Worm (Caenorhabditis elegans) whole organism, L2 larva: ENCODE results near the gene K09E4.4.

Experiments
- R02D3.7 ChIP-seq: fragments of 150-350 bp; optimal IDR thresholded peaks from 2 replicates; lab custom pipeline; 2014; ENCODE audit warnings: missing biosample characterization, missing genetic modification characterization
- aly-2 ChIP-seq: fragments of 150-350 bp; optimal IDR thresholded peaks from 2 replicates; lab custom pipeline; 2014; ENCODE audit warnings: missing biosample characterization, missing genetic modification characterization
- ceh-82 ChIP-seq: fragments of 150-350 bp; optimal IDR thresholded peaks from 2 replicates; lab custom pipeline; 2014; ENCODE audit warnings: missing biosample characterization, missing genetic modification characterization
- mab-5 ChIP-seq: fragments of 150-350 bp; optimal IDR thresholded peaks from 2 replicates; lab custom pipeline; 2014; ENCODE audit warnings: missing biosample characterization, missing genetic modification characterization
- nhr-10 ChIP-seq: sonication (generic microtip); optimal IDR thresholded peaks from 2 replicates; lab custom pipeline; 2017; ENCODE audit warnings: missing biosample characterization, missing genetic modification characterization
- nhr-11 ChIP-seq: fragments of 150-350 bp; optimal IDR thresholded peaks from 2 replicates; lab custom pipeline; 2014; ENCODE audit warnings: missing biosample characterization, missing genetic modification characterization
- nhr-237 ChIP-seq: fragments of 150-350 bp; optimal IDR thresholded peaks from 2 replicates; lab custom pipeline; 2014; ENCODE audit warnings: missing biosample characterization, missing genetic modification characterization
- nhr-25 ChIP-seq: fragments of 150-350 bp; sonication (generic microtip); optimal IDR thresholded peaks from 3 replicates; lab custom pipeline; 2014; ENCODE audit warnings: missing biosample characterization, missing genetic modification characterization
- nhr-6 ChIP-seq: fragments of 150-350 bp; optimal IDR thresholded peaks from 2 replicates; lab custom pipeline; 2014; ENCODE audit warnings: missing biosample characterization, missing genetic modification characterization
- skn-1 ChIP-seq: sonication (generic microtip); optimal IDR thresholded peaks from 2 replicates; lab custom pipeline; 2017; ENCODE audit warnings: missing biosample characterization, missing genetic modification characterization
- snpc-4 ChIP-seq: fragments of 150-350 bp; optimal IDR thresholded peaks from 2 replicates; lab custom pipeline; 2014; ENCODE audit warnings: missing biosample characterization, missing genetic modification characterization

DNA sequence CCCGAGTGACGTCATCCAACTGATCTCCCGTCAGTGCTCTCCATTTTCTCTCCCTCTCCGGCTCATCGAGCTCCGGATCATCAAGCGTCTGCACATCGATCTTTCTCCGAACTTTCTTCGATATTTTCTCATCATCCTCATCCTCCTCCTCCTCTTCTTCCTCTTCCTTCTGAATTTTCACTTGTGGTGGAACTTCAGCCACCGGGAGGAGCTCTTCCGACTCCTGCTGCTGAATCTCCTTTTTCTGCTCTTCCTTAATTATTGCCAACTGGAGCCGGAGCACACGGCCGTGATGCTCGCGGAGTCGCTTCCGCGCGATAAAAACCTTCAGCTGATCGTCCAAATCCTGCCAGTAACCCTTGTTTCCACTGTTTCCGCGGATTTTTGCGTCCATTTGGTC, 14.3 kb upstream of the K09E4.4 start:
- TF ChIP-seq mab-5 (tag; lab: Kevin White, UChicago), result no peak
- TF ChIP-seq nhr-237 (tag; lab: Kevin White, UChicago), result no peak
- no peak for TF ChIP-seq skn-1 (tag; lab: Kevin White, UChicago)
- TF ChIP-seq nhr-10 (tag; lab: Kevin White, UChicago), result no peak
- no peak for TF ChIP-seq nhr-6
- no peak for TF ChIP-seq ceh-82 (tag; lab: Kevin White, UChicago)
- TF ChIP-seq nhr-25, result no peak
- TF ChIP-seq aly-2 (tag; lab: Kevin White, UChicago), result no peak
- TF ChIP-seq R02D3.7, result no peak
- TF ChIP-seq snpc-4 (tag; lab: Kevin White, UChicago), result no peak
- TF ChIP-seq nhr-11 (tag; lab: Kevin White, UChicago), result no peak
